Fruit fly (Drosophila melanogaster) whole organism, wandering third instar larva: ENCODE measurements around the gene betaTub97EF.

Experiments used
- Abd-B ChIP-seq: fragments of >200 bp; optimal IDR thresholded peaks from 2 replicates; lab custom pipeline; 2017; ENCODE audit warnings: missing biosample characterization, missing genetic modification characterization
- CG32264 ChIP-seq: fragments of 200-800 bp; sonication (Bioruptor generic); optimal IDR thresholded peaks from 2 replicates; lab custom pipeline; 2016; ENCODE audit warnings: missing biosample characterization, missing genetic modification characterization
- CG9705 ChIP-seq: fragments of 200-800 bp; sonication (Bioruptor generic); optimal IDR thresholded peaks from 2 replicates; lab custom pipeline; 2018; ENCODE audit warnings: missing biosample characterization, mild to moderate bottlenecking, missing genetic modification characterization
- CrebA ChIP-seq: fragments of 200-800 bp; sonication (Bioruptor generic); optimal IDR thresholded peaks from 2 replicates; lab custom pipeline; 2016; ENCODE audit warnings: missing biosample characterization, mild to moderate bottlenecking, missing genetic modification characterization, borderline replicate concordance
- Dfd ChIP-seq: fragments of >200 bp; optimal IDR thresholded peaks from 2 replicates; lab custom pipeline; 2017; ENCODE audit warnings: missing biosample characterization, missing genetic modification characterization
- Dif ChIP-seq: fragments of 200-275, 200-300 bp; sonication (Bioruptor generic); optimal IDR thresholded peaks from 2 replicates; lab custom pipeline; 2018; ENCODE audit warnings: missing biosample characterization, missing genetic modification characterization; ENCODE audit not compliant: partially characterized antibody
- GATAd ChIP-seq: sonication (Bioruptor generic); optimal IDR thresholded peaks from 2 replicates; lab custom pipeline; 2016; ENCODE audit warnings: missing biosample characterization, missing genetic modification characterization
- HLH106 ChIP-seq: fragments of 200-800 bp; optimal IDR thresholded peaks from 3 replicates; lab custom pipeline; 2019; ENCODE audit warnings: missing biosample characterization, mild to moderate bottlenecking, missing genetic modification characterization, moderate library complexity
- Hnf4 ChIP-seq: fragments of 200-800 bp; sonication (Bioruptor generic); optimal IDR thresholded peaks from 2 replicates; lab custom pipeline; 2016; ENCODE audit warnings: missing biosample characterization, mild to moderate bottlenecking, missing genetic modification characterization
- Hr78 ChIP-seq: fragments of >200 bp; optimal IDR thresholded peaks from 2 replicates; lab custom pipeline; 2017; ENCODE audit warnings: missing biosample characterization, missing genetic modification characterization
- Hr83 ChIP-seq: fragments of 200-300 bp; sonication (Bioruptor generic); optimal IDR thresholded peaks from 2 replicates; lab custom pipeline; 2016; ENCODE audit warnings: missing biosample characterization, mild to moderate bottlenecking, missing genetic modification characterization, moderate library complexity; ENCODE audit not compliant: poor library complexity, severe bottlenecking
- Jra ChIP-seq: sonication (Bioruptor generic); optimal IDR thresholded peaks from 2 replicates; lab custom pipeline; 2016; ENCODE audit warnings: missing biosample characterization, missing genetic modification characterization
- Mio ChIP-seq: sonication (Bioruptor generic); optimal IDR thresholded peaks from 2 replicates; lab custom pipeline; 2016; ENCODE audit warnings: missing biosample characterization, missing genetic modification characterization
- Myc ChIP-seq: fragments of >200 bp; optimal IDR thresholded peaks from 2 replicates; lab custom pipeline; 2017
- N ChIP-seq: fragments of >200 bp; optimal IDR thresholded peaks from 2 replicates; lab custom pipeline; 2018; ENCODE audit warnings: missing biosample characterization, missing external identifiers, missing genetic modification characterization
- OdsH ChIP-seq: fragments of 200-800 bp; sonication (Bioruptor generic); optimal IDR thresholded peaks from 2 replicates; lab custom pipeline; 2016; ENCODE audit warnings: missing biosample characterization, mild to moderate bottlenecking, missing genetic modification characterization
- Rel ChIP-seq, 2 experiments: fragments of 200-800 bp; sonication (Bioruptor generic) in 1 of 2; optimal IDR thresholded peaks; 2 replicates in 1 of 2; 3 replicates in 1 of 2; lab custom pipeline; 2016 to 2019; ENCODE audit warnings: mild to moderate bottlenecking in 2 of 2, missing biosample characterization in 2 of 2, missing genetic modification characterization in 2 of 2, moderate library complexity in 1 of 2
- Sp1 ChIP-seq: fragments of 200-800 bp; sonication (Bioruptor generic); optimal IDR thresholded peaks from 3 replicates; lab custom pipeline; 2019; ENCODE audit warnings: missing biosample characterization, mild to moderate bottlenecking, missing genetic modification characterization, moderate library complexity
- Vsx2 ChIP-seq: fragments of 200-300, 225-300 bp; sonication (Bioruptor generic); optimal IDR thresholded peaks from 2 replicates; lab custom pipeline; 2018; ENCODE audit warnings: missing biosample characterization, missing genetic modification characterization; ENCODE audit not compliant: partially characterized antibody
- br ChIP-seq: fragments of 200-800 bp; sonication (Bioruptor generic); optimal IDR thresholded peaks from 2 replicates; lab custom pipeline; 2016; ENCODE audit warnings: missing biosample characterization, missing genetic modification characterization
- brk ChIP-seq: fragments of 200-800 bp; sonication (Bioruptor generic); optimal IDR thresholded peaks from 2 replicates; lab custom pipeline; 2016; ENCODE audit warnings: missing biosample characterization, mild to moderate bottlenecking, missing genetic modification characterization
- dl ChIP-seq, 2 experiments: fragments of 175-275, 200-275 bp in 1 of 2; fragments of 200-275 bp in 1 of 2; sonication (Bioruptor generic); optimal IDR thresholded peaks; lab custom pipeline; 2018; ENCODE audit warnings: mild to moderate bottlenecking in 2 of 2, missing biosample characterization in 2 of 2, missing genetic modification characterization in 2 of 2, moderate library complexity in 2 of 2; ENCODE audit not compliant: partially characterized antibody in 2 of 2, insufficient read depth in 1 of 2
- dmrt93B ChIP-seq: fragments of 200-800 bp; sonication (Bioruptor generic); optimal IDR thresholded peaks from 2 replicates; lab custom pipeline; 2018; ENCODE audit warnings: missing biosample characterization, mild to moderate bottlenecking, missing genetic modification characterization
- dsf ChIP-seq: sonication (Bioruptor generic); optimal IDR thresholded peaks from 2 replicates; lab custom pipeline; 2016; ENCODE audit warnings: missing biosample characterization, missing genetic modification characterization, borderline replicate concordance
- ey ChIP-seq: fragments of 200-800 bp; sonication (Bioruptor generic); optimal IDR thresholded peaks from 2 replicates; lab custom pipeline; 2016; ENCODE audit warnings: missing biosample characterization, missing genetic modification characterization
- foxo ChIP-seq, 2 experiments: fragments of 200-800 bp; sonication (Bioruptor generic); optimal IDR thresholded peaks; 2 replicates in 1 of 2; 3 replicates in 1 of 2; lab custom pipeline; 2016 to 2017; ENCODE audit warnings: missing biosample characterization in 2 of 2, missing genetic modification characterization in 2 of 2
- fru ChIP-seq: fragments of 200-800 bp; sonication (Bioruptor generic); optimal IDR thresholded peaks from 3 replicates; lab custom pipeline; 2016; ENCODE audit warnings: missing biosample characterization, mild to moderate bottlenecking, missing genetic modification characterization
- h ChIP-seq: fragments of 200-800 bp; sonication (Bioruptor generic); optimal IDR thresholded peaks from 3 replicates; lab custom pipeline; 2016; ENCODE audit warnings: missing biosample characterization, mild to moderate bottlenecking, missing genetic modification characterization
- jim ChIP-seq: fragments of 175-275, 200-325 bp; sonication (Bioruptor generic); optimal IDR thresholded peaks from 2 replicates; lab custom pipeline; 2016; ENCODE audit warnings: missing biosample characterization, mild to moderate bottlenecking, missing genetic modification characterization
- lola ChIP-seq: fragments of >200 bp; optimal IDR thresholded peaks from 2 replicates; lab custom pipeline; 2017; ENCODE audit warnings: missing biosample characterization, missing genetic modification characterization
- pan ChIP-seq: fragments of >200 bp; optimal IDR thresholded peaks from 2 replicates; lab custom pipeline; 2017
- psq ChIP-seq: fragments of 200-800 bp; sonication (Bioruptor generic); optimal IDR thresholded peaks from 3 replicates; lab custom pipeline; 2017; ENCODE audit warnings: missing biosample characterization, mild to moderate bottlenecking, missing genetic modification characterization, moderate library complexity
- rgr ChIP-seq: fragments of 200-800 bp; sonication (Bioruptor generic); optimal IDR thresholded peaks from 3 replicates; lab custom pipeline; 2016; ENCODE audit warnings: missing biosample characterization, mild to moderate bottlenecking, missing genetic modification characterization
- sage ChIP-seq: fragments of 200-800 bp; sonication (Bioruptor generic); optimal IDR thresholded peaks from 2 replicates; lab custom pipeline; 2016; ENCODE audit warnings: missing biosample characterization, mild to moderate bottlenecking, missing genetic modification characterization
- sv ChIP-seq: fragments of 200-800 bp; sonication (Bioruptor generic); optimal IDR thresholded peaks from 3 replicates; lab custom pipeline; 2016; ENCODE audit warnings: missing biosample characterization, missing genetic modification characterization
- tai ChIP-seq: sonication (Bioruptor generic); optimal IDR thresholded peaks from 2 replicates; lab custom pipeline; 2016; ENCODE audit warnings: missing biosample characterization, missing genetic modification characterization
- usp ChIP-seq: fragments of >200 bp; optimal IDR thresholded peaks from 2 replicates; lab custom pipeline; 2017; ENCODE audit warnings: missing biosample characterization, missing genetic modification characterization
- woc ChIP-seq: sonication (Bioruptor generic); optimal IDR thresholded peaks from 2 replicates; lab custom pipeline; 2016; ENCODE audit warnings: missing biosample characterization, mild to moderate bottlenecking, missing genetic modification characterization

betaTub97EF gene

dm6 chr3R:27988189-27988588, at the start of gene betaTub97EF:
TSS of gene betaTub97EF (minus strand) at chr3R:27988384.
- TF ChIP-seq HLH106 (tag; lab: Kevin White, UChicago) (peak; percentile 5), Vsx2 (GFP tag; lab: Kevin White, UChicago) (no peak)

dm6 chr3R:28026315-28026714, 38.1 kb upstream of the betaTub97EF start, which contains the start of gene trv:
TSS of gene trv (plus strand) at chr3R:28026615.
- TF ChIP-seq Hr83 (GFP tag; lab: Kevin White, UChicago) (no peak), Myc (lab: Kevin White, UChicago) (no peak), usp (GFP tag; lab: Kevin White, UChicago) (no peak), tai (GFP tag; lab: Kevin White, UChicago) (no peak), Dfd (peak; percentile 46), CrebA (GFP tag; lab: Kevin White, UChicago) (no peak)

- no peak for TF ChIP-seq Hnf4 (GFP tag; lab: Kevin White, UChicago)
- no peak for TF ChIP-seq sage (GFP tag; lab: Kevin White, UChicago)
- TF ChIP-seq CrebA (GFP tag; lab: Kevin White, UChicago), result no peak
- no peak for TF ChIP-seq psq (GFP tag; lab: Kevin White, UChicago)
- TF ChIP-seq dmrt93B (GFP tag; lab: Kevin White, UChicago), result peak; percentile 2
- no peak for TF ChIP-seq Hr83 (GFP tag; lab: Kevin White, UChicago)
- peak in 1 of 2 experiments; percentile 38 for TF ChIP-seq foxo (GFP tag; optimal IDR thresholded peaks at IDR 0.05; lab: Kevin White, UChicago)
- TF ChIP-seq br (GFP tag; lab: Kevin White, UChicago), result no peak
- peak; percentile 36 for TF ChIP-seq h (GFP tag; lab: Kevin White, UChicago)
- no peak for TF ChIP-seq sv (GFP tag; lab: Kevin White, UChicago)
- peak; percentile 13 for TF ChIP-seq HLH106 (tag; lab: Kevin White, UChicago)
- TF ChIP-seq dsf (GFP tag; lab: Kevin White, UChicago), result no peak
- TF ChIP-seq tai (GFP tag; lab: Kevin White, UChicago), result no peak
- no peak for TF ChIP-seq Dif (GFP tag; lab: Kevin White, UChicago)
- TF ChIP-seq Dfd, result no peak
- TF ChIP-seq OdsH (GFP tag; lab: Kevin White, UChicago), result no peak
- no peak for TF ChIP-seq CG9705 (GFP tag; lab: Kevin White, UChicago)
- TF ChIP-seq Mio (GFP tag; lab: Kevin White, UChicago), result no peak
- TF ChIP-seq Vsx2 (GFP tag; lab: Kevin White, UChicago), result no peak
- peak; percentile 29 for TF ChIP-seq fru (GFP tag; lab: Kevin White, UChicago)
- peak; percentile 18 for TF ChIP-seq rgr (GFP tag; lab: Kevin White, UChicago)
- TF ChIP-seq N (GFP tag; lab: Kevin White, UChicago), result no peak
- no peak for TF ChIP-seq jim (GFP tag; lab: Kevin White, UChicago)
- TF ChIP-seq Rel (GFP tag; optimal IDR thresholded peaks at IDR 0.05; lab: Kevin White, UChicago), result no peak
- TF ChIP-seq Rel (tag; optimal IDR thresholded peaks at IDR 0.05; lab: Kevin White, UChicago), result no peak
- TF ChIP-seq ey, result peak; percentile 45
- no peak for TF ChIP-seq Myc (lab: Kevin White, UChicago)
- no peak for TF ChIP-seq usp (GFP tag; lab: Kevin White, UChicago)
- TF ChIP-seq GATAd (GFP tag; lab: Kevin White, UChicago), result no peak
- no peak for TF ChIP-seq dl (GFP tag; optimal IDR thresholded peaks at IDR 0.05; lab: Kevin White, UChicago; ENCODE audit: insufficient read depth in 1 of 2, partially characterized antibody in 2 of 2)
- no peak for TF ChIP-seq pan (lab: Kevin White, UChicago)
- no peak for TF ChIP-seq lola (GFP tag; lab: Kevin White, UChicago)
- no peak for TF ChIP-seq Jra (GFP tag; lab: Kevin White, UChicago)
- no peak for TF ChIP-seq CG32264
- no peak for TF ChIP-seq brk (GFP tag; lab: Kevin White, UChicago)
- no peak for TF ChIP-seq Hr78
- no peak for TF ChIP-seq woc (GFP tag; lab: Kevin White, UChicago)
- no peak for TF ChIP-seq Abd-B (GFP tag; lab: Kevin White, UChicago)
- peak; percentile 37 for TF ChIP-seq Sp1 (GFP tag; lab: Kevin White, UChicago)
Observed at dm6 chr3R:28025239-28025900, 37.2 kb upstream of the betaTub97EF start.
